Worm (Caenorhabditis elegans): ENCODE measurements around the gene nlp-51.

DNA sequence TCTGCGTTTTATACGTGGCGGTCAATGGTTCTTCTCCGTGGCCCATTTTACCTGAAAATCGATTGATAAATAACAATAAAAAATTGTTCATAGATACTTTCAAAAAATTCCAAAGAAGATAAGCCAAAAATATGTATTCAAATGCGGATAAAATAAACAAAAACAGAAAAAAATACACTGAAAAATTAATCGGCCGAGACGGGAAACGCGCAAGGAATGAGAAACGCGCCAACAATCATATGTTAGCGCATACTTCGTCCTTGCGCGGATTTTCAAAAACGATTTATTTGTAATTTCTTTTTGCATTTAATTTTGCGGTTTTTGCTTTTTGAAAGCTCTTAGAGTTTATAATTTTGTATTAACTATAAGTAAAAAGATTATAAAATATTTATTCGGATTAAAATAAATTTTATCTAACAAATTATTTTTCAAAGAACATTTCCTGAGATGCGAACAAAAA, 26.1 kb upstream of the nlp-51 start, which contains the start of gene nduf-11:
- TF ChIP-seq klf-2 (GFP tag; conservative IDR thresholded peaks at IDR 0.05) (no peak), ztf-29 (GFP tag; IDR thresholded peaks at IDR 0.05) (no peak), cog-1 (tag; optimal IDR thresholded peaks at IDR 0.05) (peak; percentile 70), ztf-23 (GFP tag; IDR thresholded peaks at IDR 0.05) (peak; percentile 68; the same call in 1 of the 2 replicates), tab-1 (GFP tag; IDR thresholded peaks at IDR 0.05) (no peak; the same call in 1 of the 2 replicates), T22C8.4 (GFP tag; IDR thresholded peaks at IDR 0.05) (no peak), flt-1 (GFP tag; IDR thresholded peaks at IDR 0.05) (peak; percentile 84), ref-1 (GFP tag; conservative IDR thresholded peaks at IDR 0.05) (no peak)
